Fruit fly (Drosophila melanogaster) whole organism, wandering third instar larva: ENCODE measurements around the gene CG12814.

Experiments
- Myc ChIP-seq: fragments of >200 bp; optimal IDR thresholded peaks from 2 replicates; lab custom pipeline; 2017
- N ChIP-seq: fragments of >200 bp; optimal IDR thresholded peaks from 2 replicates; lab custom pipeline; 2018; ENCODE audit warnings: missing biosample characterization, missing external identifiers, missing genetic modification characterization
- dmrt93B ChIP-seq: fragments of 200-800 bp; sonication (Bioruptor generic); optimal IDR thresholded peaks from 2 replicates; lab custom pipeline; 2018; ENCODE audit warnings: missing biosample characterization, mild to moderate bottlenecking, missing genetic modification characterization

dm6 chr3R:10147176-10147575 lies 42.2 kb downstream of the CG12814 start:
- no peak for TF ChIP-seq dmrt93B (GFP tag; lab: Kevin White, UChicago)
- no peak for TF ChIP-seq N (GFP tag; lab: Kevin White, UChicago)
- no peak for TF ChIP-seq Myc
